Worm (Caenorhabditis elegans): ENCODE results near the gene clec-121.

DNA sequence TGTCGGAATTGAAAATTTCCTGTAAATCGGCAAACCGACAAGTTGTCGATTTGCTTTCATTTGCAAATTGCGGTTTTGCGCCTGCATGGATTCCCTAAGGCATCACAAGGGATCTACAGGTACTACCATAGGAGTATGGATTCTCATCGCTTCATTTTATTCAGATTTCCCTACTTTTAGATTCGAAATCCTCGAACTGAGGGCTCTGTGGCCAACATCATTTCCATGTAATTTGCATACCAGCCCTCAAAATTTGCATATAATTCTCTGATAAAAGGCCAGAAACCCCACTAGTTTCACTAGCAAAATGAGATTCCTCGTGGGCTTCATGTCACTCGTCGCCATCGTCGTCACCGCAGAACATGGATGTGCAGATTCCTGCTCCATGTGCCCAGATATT lies 10.2 kb downstream of the clec-121 start, which contains the start of gene Y25C1A.2:
- no peak for TF ChIP-seq W03F9.2 (tag; optimal IDR thresholded peaks at IDR 0.05)
- no peak for TF ChIP-seq him-1 (tag; optimal IDR thresholded peaks at IDR 0.05)
- no peak for TF ChIP-seq dao-5 (tag; optimal IDR thresholded peaks at IDR 0.05)

Measured in whole organism, L4/young adult.